Worm (Caenorhabditis elegans) whole organism, L2 larva: ENCODE results near the gene neg-1.

Source experiments
- aly-2 ChIP-seq: fragments of 150-350 bp; optimal IDR thresholded peaks from 2 replicates; lab custom pipeline; 2014; ENCODE audit warnings: missing biosample characterization, missing genetic modification characterization
- blmp-1 ChIP-seq: sonication (generic microtip); optimal IDR thresholded peaks from 2 replicates; lab custom pipeline; 2017; ENCODE audit warnings: missing genetic modification characterization, mild to moderate bottlenecking, missing compliant biosample characterization, antibody characterized with exemption, moderate library complexity; ENCODE audit not compliant: insufficient read depth
- ceh-16 ChIP-seq: fragments of 150-350 bp; optimal IDR thresholded peaks from 2 replicates; lab custom pipeline; 2014; ENCODE audit warnings: missing biosample characterization, missing genetic modification characterization
- ceh-82 ChIP-seq: fragments of 150-350 bp; optimal IDR thresholded peaks from 2 replicates; lab custom pipeline; 2014; ENCODE audit warnings: missing biosample characterization, missing genetic modification characterization
- elt-3 ChIP-seq: sonication (generic microtip); optimal IDR thresholded peaks from 2 replicates; lab custom pipeline; 2017; ENCODE audit warnings: missing biosample characterization, missing genetic modification characterization
- gmeb-1 ChIP-seq: fragments of 150-350 bp; optimal IDR thresholded peaks from 2 replicates; lab custom pipeline; 2014; ENCODE audit warnings: missing biosample characterization, missing genetic modification characterization
- mdl-1 ChIP-seq, 2 experiments: fragments of 150-350 bp in 1 of 2; sonication (generic microtip) in 1 of 2; optimal IDR thresholded peaks; 2 replicates each; lab custom pipeline; 2017; ENCODE audit warnings: missing biosample characterization in 2 of 2, missing genetic modification characterization in 2 of 2
- nhr-11 ChIP-seq: fragments of 150-350 bp; optimal IDR thresholded peaks from 2 replicates; lab custom pipeline; 2014; ENCODE audit warnings: missing biosample characterization, missing genetic modification characterization

- TF ChIP-seq ceh-16 (tag; lab: Kevin White, UChicago) = no peak
- TF ChIP-seq blmp-1 = no peak
- TF ChIP-seq gmeb-1 = no peak
- no peak for TF ChIP-seq elt-3 (tag; lab: Kevin White, UChicago)
- TF ChIP-seq ceh-82 = no peak
- no peak for TF ChIP-seq aly-2 (tag; lab: Kevin White, UChicago)
- no peak for TF ChIP-seq mdl-1 (tag; optimal IDR thresholded peaks at IDR 0.05; lab: Kevin White, UChicago)
- no peak for TF ChIP-seq nhr-11
Observed at ce11 chrV:4359127-4359526, 15.5 kb downstream of the neg-1 start.
